Worm (Caenorhabditis elegans): Measurements from ENCODE around the gene srx-65.

DNA sequence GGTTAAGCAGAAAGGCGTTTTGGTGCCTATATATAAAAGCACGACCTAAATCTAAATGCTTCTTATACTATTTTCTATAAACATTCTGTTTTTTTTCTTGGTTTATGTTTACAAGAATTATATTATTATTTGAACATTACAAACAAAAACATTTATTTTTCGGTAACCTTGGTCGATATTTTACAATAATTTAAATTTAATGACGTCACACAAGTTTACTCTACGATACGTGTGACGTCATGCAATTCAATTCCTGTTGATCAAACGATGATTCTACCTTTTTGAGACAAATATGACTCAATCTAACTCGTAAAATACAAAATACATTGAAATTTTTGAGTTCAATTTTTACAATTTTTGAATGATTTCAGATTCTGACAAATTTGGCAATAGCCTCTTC is 25.7 kb upstream of the srx-65 start:
- TF ChIP-seq php-3 (GFP tag; IDR thresholded peaks at IDR 0.05) (no peak), ces-1 (GFP tag; optimal IDR thresholded peaks at IDR 0.05) (no peak), Y48G9A.11 (GFP tag; IDR thresholded peaks at IDR 0.05) (no peak), lin-15B (tag; optimal IDR thresholded peaks at IDR 0.05) (no peak), Y5F2A.4 (GFP tag; optimal IDR thresholded peaks at IDR 0.05) (no peak), lir-3 (tag; optimal IDR thresholded peaks at IDR 0.05) (no peak), ctbp-1 (GFP tag; IDR thresholded peaks at IDR 0.05) (no peak), nhr-28 (tag; optimal IDR thresholded peaks at IDR 0.05) (no peak), zip-11 (GFP tag; IDR thresholded peaks at IDR 0.05) (no peak)
